Worm (Caenorhabditis elegans): ENCODE measurements around the gene irld-65.

irld-65 gene

ce11 chrII:2903748-2904147, 34.0 kb downstream of the irld-65 start:
- TF ChIP-seq mep-1 (tag; optimal IDR thresholded peaks at IDR 0.05) (no peak), lin-32 (GFP tag; optimal IDR thresholded peaks at IDR 0.05) (no peak), unc-120 (tag; optimal IDR thresholded peaks at IDR 0.05; ENCODE audit: poor library complexity, severe bottlenecking) (no peak), ces-1 (GFP tag; optimal IDR thresholded peaks at IDR 0.05) (no peak), flh-1 (GFP tag; optimal IDR thresholded peaks at IDR 0.05) (no peak), ztf-11 (tag; optimal IDR thresholded peaks at IDR 0.05) (no peak), ceh-83 (GFP tag; optimal IDR thresholded peaks at IDR 0.05) (no peak), pha-4 (tag; optimal IDR thresholded peaks at IDR 0.05) (no peak), unc-39 (tag; optimal IDR thresholded peaks at IDR 0.05) (no peak), cnd-1 (tag; optimal IDR thresholded peaks at IDR 0.05) (no peak), nhr-28 (tag; optimal IDR thresholded peaks at IDR 0.05) (no peak), unc-62 (GFP tag; optimal IDR thresholded peaks at IDR 0.05) (no peak), blmp-1 (tag; optimal IDR thresholded peaks at IDR 0.05) (no peak), nhr-237 (tag; optimal IDR thresholded peaks at IDR 0.05) (no peak), sptf-1 (tag; optimal IDR thresholded peaks at IDR 0.05) (no peak), zip-8 (tag; optimal IDR thresholded peaks at IDR 0.05) (no peak), tbx-8 (GFP tag; optimal IDR thresholded peaks at IDR 0.05) (no peak), lsy-2 (tag; optimal IDR thresholded peaks at IDR 0.05) (no peak), lin-13 (tag; optimal IDR thresholded peaks at IDR 0.05) (no peak), drap-1 (GFP tag; optimal IDR thresholded peaks at IDR 0.05) (no peak)

ce11 chrII:2901158-2901557, 36.6 kb downstream of the irld-65 start:
- no peak for TF ChIP-seq snpc-4 (tag; optimal IDR thresholded peaks at IDR 0.05)
- TF ChIP-seq bed-3 (GFP tag; optimal IDR thresholded peaks at IDR 0.05) = no peak
- no peak for TF ChIP-seq nhr-237 (tag; optimal IDR thresholded peaks at IDR 0.05)
- no peak for TF ChIP-seq ceh-43 (GFP tag; optimal IDR thresholded peaks at IDR 0.05)
- no peak for TF ChIP-seq zip-8 (tag; optimal IDR thresholded peaks at IDR 0.05)
- no peak for TF ChIP-seq sptf-1 (tag; optimal IDR thresholded peaks at IDR 0.05)
- TF ChIP-seq ham-2 (GFP tag; optimal IDR thresholded peaks at IDR 0.05) = no peak
- TF ChIP-seq M03D4.4 (tag; optimal IDR thresholded peaks at IDR 0.05) = no peak
- no peak for TF ChIP-seq nhr-2 (tag; optimal IDR thresholded peaks at IDR 0.05)
- no peak for TF ChIP-seq ceh-83 (GFP tag; optimal IDR thresholded peaks at IDR 0.05)
- no peak for TF ChIP-seq blmp-1 (tag; optimal IDR thresholded peaks at IDR 0.05)
- TF ChIP-seq hlh-1 (tag; optimal IDR thresholded peaks at IDR 0.05) = no peak
- TF ChIP-seq ces-1 (GFP tag; optimal IDR thresholded peaks at IDR 0.05) = no peak
- TF ChIP-seq drap-1 (GFP tag; optimal IDR thresholded peaks at IDR 0.05) = no peak
- no peak for TF ChIP-seq flh-1 (GFP tag; optimal IDR thresholded peaks at IDR 0.05)
- TF ChIP-seq tbx-8 (GFP tag; optimal IDR thresholded peaks at IDR 0.05) = no peak
- TF ChIP-seq mls-2 (tag; optimal IDR thresholded peaks at IDR 0.05) = no peak
- no peak for TF ChIP-seq lin-32 (GFP tag; optimal IDR thresholded peaks at IDR 0.05)
- no peak for TF ChIP-seq unc-62 (GFP tag; optimal IDR thresholded peaks at IDR 0.05)

- TF ChIP-seq mep-1 (tag; optimal IDR thresholded peaks at IDR 0.05) (no peak), lin-32 (GFP tag; optimal IDR thresholded peaks at IDR 0.05) (no peak), bed-3 (GFP tag; optimal IDR thresholded peaks at IDR 0.05) (no peak), cnd-1 (tag; optimal IDR thresholded peaks at IDR 0.05) (no peak), elt-3 (tag; optimal IDR thresholded peaks at IDR 0.05) (no peak), flh-1 (GFP tag; optimal IDR thresholded peaks at IDR 0.05) (no peak), zip-8 (tag; optimal IDR thresholded peaks at IDR 0.05) (no peak), unc-39 (tag; optimal IDR thresholded peaks at IDR 0.05) (no peak), unc-120 (tag; optimal IDR thresholded peaks at IDR 0.05; ENCODE audit: poor library complexity, severe bottlenecking) (no peak), lsy-2 (tag; optimal IDR thresholded peaks at IDR 0.05) (no peak), nhr-12 (tag; optimal IDR thresholded peaks at IDR 0.05) (no peak), nhr-2 (tag; optimal IDR thresholded peaks at IDR 0.05) (no peak)
These were observed 37.5 kb downstream of the irld-65 start, which contains the start of gene ubc-26 for ce11 chrII:2900248-2900647. TSS of gene ubc-26 (minus strand) at chrII:2900348.

ce11 chrII:2894295-2894694, 43.5 kb downstream of the irld-65 start, which contains the start of gene sqv-2:
TSS of gene sqv-2 (minus strand) at chrII:2894395.
- TF ChIP-seq ceh-43 (GFP tag; optimal IDR thresholded peaks at IDR 0.05) (no peak), nhr-28 (tag; optimal IDR thresholded peaks at IDR 0.05) (no peak), nhr-12 (tag; optimal IDR thresholded peaks at IDR 0.05) (no peak), nhr-2 (tag; optimal IDR thresholded peaks at IDR 0.05) (no peak), ces-1 (GFP tag; optimal IDR thresholded peaks at IDR 0.05) (no peak), unc-120 (tag; optimal IDR thresholded peaks at IDR 0.05; ENCODE audit: poor library complexity, severe bottlenecking) (no peak), lin-13 (tag; optimal IDR thresholded peaks at IDR 0.05) (no peak), elt-3 (tag; optimal IDR thresholded peaks at IDR 0.05) (no peak)
